Worm (Caenorhabditis elegans) whole organism, late embryonic: ENCODE measurements around the gene K03B8.8.

Experiments
- ama-1 ChIP-seq: fragments of 150-350 bp; optimal IDR thresholded peaks from 2 replicates; lab custom pipeline; 2014
- ceh-31 ChIP-seq: sonication (generic microtip); optimal IDR thresholded peaks from 2 replicates; lab custom pipeline; 2016; ENCODE audit warnings: missing genetic modification characterization, missing compliant biosample characterization
- dve-1 ChIP-seq: sonication (generic microtip); optimal IDR thresholded peaks from 2 replicates; lab custom pipeline; 2017; ENCODE audit warnings: antibody characterized with exemption, mild to moderate bottlenecking, missing genetic modification characterization, missing compliant biosample characterization
- gmeb-2 ChIP-seq: sonication (generic microtip); optimal IDR thresholded peaks from 2 replicates; lab custom pipeline; 2016; ENCODE audit warnings: missing genetic modification characterization, inconsistent platforms, missing compliant biosample characterization
- hlh-8 ChIP-seq: sonication (generic microtip); optimal IDR thresholded peaks from 2 replicates; lab custom pipeline; 2016; ENCODE audit warnings: missing genotype, missing genetic modification characterization, missing compliant biosample characterization
- nhr-11 ChIP-seq: fragments of 150-350 bp; optimal IDR thresholded peaks from 2 replicates; lab custom pipeline; 2014; ENCODE audit warnings: missing biosample characterization, missing genetic modification characterization
- pag-3 ChIP-seq: sonication (generic microtip); optimal IDR thresholded peaks from 2 replicates; lab custom pipeline; 2016; ENCODE audit warnings: missing compliant biosample characterization, missing genetic modification characterization, borderline replicate concordance
- pax-1 ChIP-seq: fragments of 150-350 bp; optimal IDR thresholded peaks from 2 replicates; lab custom pipeline; 2014; ENCODE audit warnings: missing biosample characterization, missing genetic modification characterization
- pha-4 ChIP-seq: fragments of 150-350 bp; optimal IDR thresholded peaks from 2 replicates; lab custom pipeline; 2018; ENCODE audit warnings: missing biosample characterization, missing genetic modification reagents, missing genetic modification characterization
- tbx-2 ChIP-seq: sonication (generic microtip); optimal IDR thresholded peaks from 2 replicates; lab custom pipeline; 2016; ENCODE audit warnings: missing genetic modification characterization, missing compliant biosample characterization

DNA sequence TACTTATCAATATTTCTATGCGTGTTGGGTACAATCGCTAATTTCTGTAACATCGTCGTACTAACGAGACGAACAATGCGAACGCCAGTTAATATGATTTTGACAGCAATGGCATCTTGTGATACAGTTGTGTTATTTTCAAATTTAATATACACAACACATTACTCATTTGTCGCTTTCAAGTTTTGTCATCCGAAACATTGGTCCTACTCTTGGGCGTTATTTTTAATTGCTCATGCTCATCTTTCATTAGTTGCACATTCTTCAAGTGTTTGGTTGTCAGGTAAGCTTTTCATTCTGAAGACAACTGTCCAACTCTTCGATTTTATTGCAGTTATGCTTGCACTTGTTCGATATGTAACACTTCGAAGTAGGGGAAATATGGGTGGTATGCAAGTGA, 28.4 kb upstream of the K03B8.8 start:
- no peak for TF ChIP-seq pax-1 (tag; lab: Kevin White, UChicago)
- no peak for TF ChIP-seq pha-4 (tag; lab: Kevin White, UChicago)
- TF ChIP-seq dve-1 (tag; lab: Kevin White, UChicago), result no peak
- no peak for TF ChIP-seq gmeb-2 (tag; lab: Kevin White, UChicago)
- no peak for TF ChIP-seq ceh-31 (tag; lab: Kevin White, UChicago)
- TF ChIP-seq tbx-2 (tag; lab: Kevin White, UChicago), result no peak
- TF ChIP-seq hlh-8 (tag; lab: Kevin White, UChicago), result no peak
- no peak for TF ChIP-seq ama-1 (lab: Kevin White, UChicago)
- TF ChIP-seq nhr-11 (tag; lab: Kevin White, UChicago), result no peak
- TF ChIP-seq pag-3 (tag; lab: Kevin White, UChicago), result no peak
